Worm (Caenorhabditis elegans): Measurements from ENCODE around the gene Y75B8A.23.

Y75B8A.23 gene

DNA sequence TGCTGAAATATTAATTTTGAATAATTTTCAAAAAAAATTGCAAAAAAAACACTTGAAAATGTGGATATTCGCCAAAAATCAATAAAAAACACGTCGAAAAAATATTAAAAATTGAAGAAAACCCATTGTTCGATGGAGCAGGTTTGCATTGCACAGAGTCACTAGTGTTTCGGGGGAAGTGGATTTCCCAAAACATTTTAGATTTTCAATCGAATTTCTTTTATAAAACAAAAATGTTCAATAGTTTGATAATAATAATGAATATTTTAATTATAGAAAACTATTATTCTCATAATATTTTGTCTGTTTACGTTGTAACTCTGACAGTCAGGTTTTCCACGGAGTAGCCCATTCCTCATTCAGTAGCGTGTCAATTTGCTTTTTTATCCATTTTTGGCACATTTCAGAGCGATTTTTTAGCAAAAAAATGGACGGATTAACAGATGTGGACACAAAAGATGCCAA is 31.8 kb upstream of the Y75B8A.23 start, which contains the start of the genes gex-4 and gphr-1 (continued):
- TF ChIP-seq fkh-4 (tag; optimal IDR thresholded peaks at IDR 0.05; ENCODE audit: borderline replicate concordance) (peak; percentile 38), C04F5.9 (tag; optimal IDR thresholded peaks at IDR 0.05) (peak; percentile 41), nhr-47 (tag; optimal IDR thresholded peaks at IDR 0.05) (peak; percentile 73), unc-86 (tag; optimal IDR thresholded peaks at IDR 0.05) (peak; percentile 38), blmp-1 (tag; optimal IDR thresholded peaks at IDR 0.05) (peak; percentile 9), nhr-85 (tag) (peak; percentile 68), hlh-17 (GFP tag; optimal IDR thresholded peaks at IDR 0.05; ENCODE audit: borderline replicate concordance) (no peak), ztf-11 (tag; optimal IDR thresholded peaks at IDR 0.05) (peak in 1 of 2 experiments; percentile 49), lsy-2 (tag; optimal IDR thresholded peaks at IDR 0.05) (peak; percentile 58 to 81), pag-3 (tag; optimal IDR thresholded peaks at IDR 0.05; ENCODE audit: borderline replicate concordance, insufficient read depth) (no peak), unc-130 (tag; optimal IDR thresholded peaks at IDR 0.05) (no peak), skn-1 (tag; optimal IDR thresholded peaks at IDR 0.05) (peak; percentile 38), C16A3.4 (tag; optimal IDR thresholded peaks at IDR 0.05) (peak; percentile 63), pax-3 (tag; optimal IDR thresholded peaks at IDR 0.05) (peak; percentile 70), lin-35 (GFP tag; optimal IDR thresholded peaks at IDR 0.05) (peak; percentile 65 to 72), ceh-90 (tag; optimal IDR thresholded peaks at IDR 0.05) (peak; percentile 58)

ce11 chrIII:12220820-12221219 is 29.6 kb upstream of the Y75B8A.23 start:
- no peak for TF ChIP-seq blmp-1 (tag; optimal IDR thresholded peaks at IDR 0.05)
- TF ChIP-seq egl-13 (tag; optimal IDR thresholded peaks at IDR 0.05): no peak
- TF ChIP-seq mdl-1 (tag; optimal IDR thresholded peaks at IDR 0.05): no peak
- TF ChIP-seq nhr-84 (tag; optimal IDR thresholded peaks at IDR 0.05): no peak
- no peak for TF ChIP-seq pag-3 (tag; optimal IDR thresholded peaks at IDR 0.05; ENCODE audit: borderline replicate concordance, insufficient read depth)
- TF ChIP-seq unc-130 (tag; optimal IDR thresholded peaks at IDR 0.05): no peak

- TF ChIP-seq isw-1 (GFP tag; IDR thresholded peaks at IDR 0.05): no peak
- no peak for TF ChIP-seq hlh-17 (GFP tag; optimal IDR thresholded peaks at IDR 0.05; ENCODE audit: borderline replicate concordance)
- TF ChIP-seq nhr-77 (tag; optimal IDR thresholded peaks at IDR 0.05): no peak
- TF ChIP-seq grh-1 (GFP tag; IDR thresholded peaks at IDR 0.05): no peak
- TF ChIP-seq unc-86 (tag; optimal IDR thresholded peaks at IDR 0.05): no peak
- no peak for TF ChIP-seq fkh-8 (tag; optimal IDR thresholded peaks at IDR 0.05)
- no peak for TF ChIP-seq swsn-7 (tag; optimal IDR thresholded peaks at IDR 0.05)
- no peak for TF ChIP-seq mdl-1 (tag; optimal IDR thresholded peaks at IDR 0.05)
- no peak for TF ChIP-seq lin-39 (tag; optimal IDR thresholded peaks at IDR 0.05)
- TF ChIP-seq nhr-84 (tag; optimal IDR thresholded peaks at IDR 0.05): no peak
- no peak for TF ChIP-seq nhr-20 (tag; optimal IDR thresholded peaks at IDR 0.05)
- TF ChIP-seq rnt-1 (tag; optimal IDR thresholded peaks at IDR 0.05): no peak
- no peak for TF ChIP-seq nhr-90 (tag; optimal IDR thresholded peaks at IDR 0.05; ENCODE audit: poor library complexity)
- no peak for TF ChIP-seq egl-27 (tag; optimal IDR thresholded peaks at IDR 0.05)
- TF ChIP-seq ztf-11 (tag; optimal IDR thresholded peaks at IDR 0.05): no peak
- no peak for TF ChIP-seq jun-1 (tag; optimal IDR thresholded peaks at IDR 0.05)
- no peak for TF ChIP-seq C04F5.9 (tag; optimal IDR thresholded peaks at IDR 0.05)
- no peak for TF ChIP-seq pax-3 (tag; optimal IDR thresholded peaks at IDR 0.05)
Observed at ce11 chrIII:12221452-12221851, 29.0 kb upstream of the Y75B8A.23 start.

- peak in 1 of 2 experiments; percentile 45 for TF ChIP-seq efl-1 (optimal IDR thresholded peaks at IDR 0.05)
- peak; percentile 41 to 63 for TF ChIP-seq efl-1 (GFP tag; optimal IDR thresholded peaks at IDR 0.05 in 1 of 2)
- TF ChIP-seq sptf-1 (tag; optimal IDR thresholded peaks at IDR 0.05): no peak
- TF ChIP-seq F16B12.6 (tag; optimal IDR thresholded peaks at IDR 0.05): no peak
- TF ChIP-seq ztf-11 (tag; optimal IDR thresholded peaks at IDR 0.05): no peak
- TF ChIP-seq lin-35 (GFP tag; optimal IDR thresholded peaks at IDR 0.05): peak in 1 of 2 experiments; percentile 26
- no peak for TF ChIP-seq jun-1 (tag; optimal IDR thresholded peaks at IDR 0.05)
- no peak for TF ChIP-seq hlh-17 (GFP tag; optimal IDR thresholded peaks at IDR 0.05; ENCODE audit: borderline replicate concordance)
- no peak for TF ChIP-seq snu-23 (GFP tag; optimal IDR thresholded peaks at IDR 0.05)
- peak in 1 of 3 experiments; percentile 32 for TF ChIP-seq dpl-1 (GFP tag; optimal IDR thresholded peaks at IDR 0.05)
- TF ChIP-seq ztf-4 (tag; optimal IDR thresholded peaks at IDR 0.05): no peak
- no peak for TF ChIP-seq lin-39 (tag; optimal IDR thresholded peaks at IDR 0.05)
- TF ChIP-seq hpl-2 (GFP tag; optimal IDR thresholded peaks at IDR 0.05): no peak
- no peak for TF ChIP-seq nhr-11 (tag; optimal IDR thresholded peaks at IDR 0.05)
- TF ChIP-seq nhr-85 (tag): peak; percentile 55
- TF ChIP-seq lin-15B (tag; optimal IDR thresholded peaks at IDR 0.05): no peak
- TF ChIP-seq rnt-1 (tag; optimal IDR thresholded peaks at IDR 0.05): no peak
Observed at ce11 chrIII:12223208-12223607, 27.3 kb upstream of the Y75B8A.23 start.
